Worm (Caenorhabditis elegans): ENCODE results near the gene M03F8.7.

DNA sequence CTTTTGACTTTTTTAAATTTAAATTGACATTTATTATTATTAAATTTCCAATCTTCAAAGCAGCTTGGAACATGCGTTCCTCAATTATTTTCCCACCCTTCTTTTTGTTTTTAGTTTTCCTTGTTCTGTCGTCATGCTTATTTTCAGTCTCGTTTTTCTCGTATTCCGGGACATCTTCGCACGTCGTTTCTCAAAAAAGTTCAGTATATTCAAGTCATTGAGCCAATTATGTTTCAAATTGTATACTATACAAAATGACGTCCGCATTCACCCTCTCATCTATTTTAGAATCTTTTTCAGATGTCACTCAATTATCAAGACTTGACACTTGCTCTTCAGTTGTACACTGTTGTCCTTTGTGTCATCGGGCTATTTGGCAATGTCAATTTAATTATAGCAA is 9.4 kb upstream of the M03F8.7 start, which contains the start of gene srsx-17:
- TF ChIP-seq lin-39 (tag; optimal IDR thresholded peaks at IDR 0.05) (no peak), ztf-11 (tag; optimal IDR thresholded peaks at IDR 0.05) (no peak), lin-13 (GFP tag; optimal IDR thresholded peaks at IDR 0.05) (no peak), lir-3 (tag; optimal IDR thresholded peaks at IDR 0.05; ENCODE audit: poor library complexity) (no peak), sox-4 (tag; optimal IDR thresholded peaks at IDR 0.05) (no peak), lin-15B (tag; optimal IDR thresholded peaks at IDR 0.05) (no peak), ama-1 (optimal IDR thresholded peaks at IDR 0.05) (no peak), nhr-11 (tag; optimal IDR thresholded peaks at IDR 0.05) (no peak), xbp-1 (tag; optimal IDR thresholded peaks at IDR 0.05) (no peak), aha-1 (tag; optimal IDR thresholded peaks at IDR 0.05) (no peak), blmp-1 (tag; optimal IDR thresholded peaks at IDR 0.05) (no peak)
